Fruit fly (Drosophila melanogaster) whole organism, adult: ENCODE measurements around the gene Tsp3A.
A peak's percentile ranks its signal among the peaks of the same experiment; 100 is the strongest.

Source experiments
- CG11617 ChIP-seq: fragments of 200-800 bp; sonication (Bioruptor generic); optimal IDR thresholded peaks from 2 replicates; lab custom pipeline; 2017; ENCODE audit warnings: mild to moderate bottlenecking, missing biosample characterization, missing genetic modification reagents, missing genetic modification characterization
- CG12768 ChIP-seq: fragments of 200-800 bp; sonication (Bioruptor generic); optimal IDR thresholded peaks from 2 replicates; lab custom pipeline; 2017; ENCODE audit warnings: missing biosample characterization, missing genetic modification characterization, mild to moderate bottlenecking, moderate library complexity, missing genetic modification reagents
- CG14711 ChIP-seq: fragments of 200-800 bp; sonication (Bioruptor generic); optimal IDR thresholded peaks from 2 replicates; lab custom pipeline; 2018; ENCODE audit warnings: missing biosample characterization, mild to moderate bottlenecking, missing genetic modification characterization, moderate library complexity
- CG1620 ChIP-seq: fragments of 200-800 bp; sonication (Bioruptor generic); optimal IDR thresholded peaks from 2 replicates; lab custom pipeline; 2016; ENCODE audit warnings: missing biosample characterization, missing genetic modification characterization
- CG33017 ChIP-seq: fragments of 200-800 bp; sonication (Bioruptor generic); optimal IDR thresholded peaks from 2 replicates; lab custom pipeline; 2018; ENCODE audit warnings: missing biosample characterization, mild to moderate bottlenecking, missing genetic modification characterization, moderate library complexity
- CG5204 ChIP-seq: fragments of 200-800 bp; sonication (Bioruptor generic); optimal IDR thresholded peaks from 2 replicates; lab custom pipeline; 2016; ENCODE audit warnings: missing biosample characterization, missing genetic modification characterization
- CG7045 ChIP-seq: fragments of 200-800 bp; sonication (Bioruptor generic); optimal IDR thresholded peaks from 2 replicates; lab custom pipeline; 2017; ENCODE audit warnings: missing biosample characterization, mild to moderate bottlenecking, missing genetic modification characterization
- CG7101 ChIP-seq: fragments of 200-800 bp; sonication (Bioruptor generic); optimal IDR thresholded peaks from 2 replicates; lab custom pipeline; 2018; ENCODE audit warnings: missing biosample characterization, mild to moderate bottlenecking, missing genetic modification characterization, moderate library complexity
- Clk ChIP-seq: fragments of 200-800 bp; sonication (Bioruptor generic); optimal IDR thresholded peaks from 2 replicates; lab custom pipeline; 2017; ENCODE audit warnings: missing biosample characterization, missing genetic modification characterization
- Crg-1 ChIP-seq: fragments of 200-800 bp; sonication (Bioruptor generic); optimal IDR thresholded peaks from 2 replicates; lab custom pipeline; 2016; ENCODE audit warnings: missing biosample characterization, missing genetic modification characterization
- Hr96 ChIP-seq: fragments of 200-800 bp; sonication (Bioruptor generic); optimal IDR thresholded peaks from 2 replicates; lab custom pipeline; 2016; ENCODE audit warnings: missing biosample characterization, missing genetic modification characterization
- Mnt ChIP-seq: fragments of 200-800 bp; sonication (Bioruptor generic); optimal IDR thresholded peaks from 2 replicates; lab custom pipeline; 2016; ENCODE audit warnings: missing biosample characterization, mild to moderate bottlenecking, missing genetic modification characterization
- bab1 ChIP-seq: fragments of 200-800 bp; sonication (Bioruptor generic); optimal IDR thresholded peaks from 3 replicates; lab custom pipeline; 2019; ENCODE audit warnings: missing biosample characterization, mild to moderate bottlenecking, missing genetic modification characterization, moderate library complexity
- cic ChIP-seq: fragments of 200-800 bp; sonication (Bioruptor generic); optimal IDR thresholded peaks from 2 replicates; lab custom pipeline; 2017; ENCODE audit warnings: missing biosample characterization, mild to moderate bottlenecking, missing genetic modification characterization, moderate library complexity
- cnc ChIP-seq, 2 experiments: fragments of >200 bp; optimal IDR thresholded peaks; 2 replicates each; lab custom pipeline; 2017
- kay ChIP-seq: fragments of 200-800 bp; sonication (Bioruptor generic); peaks from one replicate; lab custom pipeline; 2016; ENCODE audit warnings: missing biosample characterization, missing genetic modification characterization, borderline replicate concordance
- ovo ChIP-seq: fragments of 200-800 bp; sonication (Bioruptor generic); optimal IDR thresholded peaks from 2 replicates; lab custom pipeline; 2016; ENCODE audit warnings: missing biosample characterization, missing genetic modification characterization
- pad ChIP-seq: fragments of 200-800 bp; sonication (Bioruptor generic); optimal IDR thresholded peaks from 3 replicates; lab custom pipeline; 2017; ENCODE audit warnings: missing biosample characterization, missing genetic modification characterization, mild to moderate bottlenecking, moderate library complexity, missing genetic modification reagents
- tj ChIP-seq: fragments of 200-800 bp; sonication (Bioruptor generic); optimal IDR thresholded peaks from 3 replicates; lab custom pipeline; 2017; ENCODE audit warnings: missing biosample characterization, mild to moderate bottlenecking, missing genetic modification characterization, moderate library complexity
- toe ChIP-seq: fragments of 200-800 bp; sonication (Bioruptor generic); optimal IDR thresholded peaks from 2 replicates; lab custom pipeline; 2016; ENCODE audit warnings: missing biosample characterization, missing genetic modification characterization

The Tsp3A gene

DNA sequence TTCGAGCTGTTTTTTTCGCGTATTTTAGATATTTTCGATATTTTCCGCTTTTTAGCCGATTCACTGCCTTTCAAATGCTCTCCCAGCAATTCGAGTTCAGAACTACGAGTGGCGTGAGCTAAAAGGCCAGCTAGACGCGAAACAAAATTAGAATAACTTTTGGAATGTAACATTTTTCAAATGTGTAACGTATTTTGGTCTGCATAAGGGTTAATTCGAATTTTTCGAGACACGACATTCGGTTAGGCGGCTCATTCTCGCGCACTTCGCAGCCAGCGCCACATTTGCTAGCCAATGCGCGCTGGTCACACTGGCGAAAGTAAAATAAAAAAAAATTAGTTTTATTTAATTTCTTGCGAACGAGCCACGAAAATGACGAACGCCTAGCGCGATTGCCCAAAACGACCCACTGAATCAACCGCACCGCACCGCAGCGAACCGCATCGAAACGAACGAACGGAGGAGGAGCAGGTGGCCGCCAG is 5.0 kb upstream of the Tsp3A start, which contains the start of the genes brv3 and Pi4KIIIalpha:
Gene brv3 (minus strand): TSS at position 51 of the 482 bp plus-strand sequence.
Gene Pi4KIIIalpha (plus strand): TSS at position 280 of the 482 bp plus-strand sequence.
- TF ChIP-seq Hr96 (GFP tag; lab: Kevin White, UChicago) (no peak), Mnt (GFP tag; lab: Kevin White, UChicago) (peak; percentile 2), bab1 (peak; percentile 6), Crg-1 (no peak)

DNA sequence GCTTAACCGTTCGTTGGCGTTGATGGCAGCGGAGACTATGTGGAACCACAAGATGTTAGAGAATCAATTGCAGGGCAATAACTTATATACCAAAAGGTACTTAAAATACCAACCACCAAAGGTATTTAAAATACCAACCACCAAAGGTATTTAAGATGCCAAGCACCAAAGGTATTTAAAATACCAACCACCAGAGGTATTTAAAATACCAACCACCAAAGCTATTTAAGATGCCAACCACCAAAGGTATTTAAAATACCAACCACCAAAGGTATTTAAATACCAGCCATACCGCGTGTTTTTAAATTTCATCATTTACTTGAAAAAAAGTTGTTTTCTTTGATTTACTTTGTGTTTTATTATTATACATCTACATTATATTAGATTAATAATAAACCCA is 2.1 kb downstream of the Tsp3A start:
- TF ChIP-seq ovo = no peak
- TF ChIP-seq bab1 = no peak
- TF ChIP-seq pad (GFP tag; lab: Kevin White, UChicago) = no peak
- TF ChIP-seq toe (GFP tag; lab: Kevin White, UChicago) = no peak
- no peak for TF ChIP-seq cnc (optimal IDR thresholded peaks at IDR 0.05; lab: Kevin White, UChicago)
- no peak for TF ChIP-seq CG33017 (tag; lab: Kevin White, UChicago)
- TF ChIP-seq Hr96 (GFP tag; lab: Kevin White, UChicago) = no peak
- TF ChIP-seq tj (GFP tag; lab: Kevin White, UChicago) = no peak
- TF ChIP-seq CG7045 = no peak
- TF ChIP-seq kay = no peak
- TF ChIP-seq cic (GFP tag; lab: Kevin White, UChicago) = no peak
- no peak for TF ChIP-seq CG5204
- TF ChIP-seq Crg-1 = no peak
- TF ChIP-seq CG12768 (GFP tag; lab: Kevin White, UChicago) = no peak

DNA sequence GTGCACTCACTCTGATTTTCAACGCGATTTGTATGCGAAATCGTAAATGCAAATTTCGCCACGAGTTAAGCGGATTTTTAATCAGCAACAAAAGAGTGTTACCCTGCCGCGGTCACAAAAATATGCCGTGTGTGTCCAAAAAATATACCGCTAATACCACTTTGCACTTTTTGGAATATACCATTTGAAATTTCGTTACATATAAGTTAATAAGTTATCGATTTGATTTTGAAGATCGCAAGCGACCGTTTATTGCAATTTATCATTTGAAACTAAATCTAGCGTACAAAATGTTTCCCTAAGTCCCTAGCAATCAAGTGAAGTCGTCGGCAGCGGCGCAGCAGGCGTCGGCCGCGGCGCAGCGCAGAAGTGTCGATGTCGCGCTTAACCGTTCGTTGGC is 9.3 kb downstream of the Tsp3A start, which contains the start of gene eIF3g1:
Gene eIF3g1 (minus strand): TSS at position 101 of the 400 bp plus-strand sequence.
- TF ChIP-seq Mnt (GFP tag; lab: Kevin White, UChicago) = peak; percentile 22

DNA sequence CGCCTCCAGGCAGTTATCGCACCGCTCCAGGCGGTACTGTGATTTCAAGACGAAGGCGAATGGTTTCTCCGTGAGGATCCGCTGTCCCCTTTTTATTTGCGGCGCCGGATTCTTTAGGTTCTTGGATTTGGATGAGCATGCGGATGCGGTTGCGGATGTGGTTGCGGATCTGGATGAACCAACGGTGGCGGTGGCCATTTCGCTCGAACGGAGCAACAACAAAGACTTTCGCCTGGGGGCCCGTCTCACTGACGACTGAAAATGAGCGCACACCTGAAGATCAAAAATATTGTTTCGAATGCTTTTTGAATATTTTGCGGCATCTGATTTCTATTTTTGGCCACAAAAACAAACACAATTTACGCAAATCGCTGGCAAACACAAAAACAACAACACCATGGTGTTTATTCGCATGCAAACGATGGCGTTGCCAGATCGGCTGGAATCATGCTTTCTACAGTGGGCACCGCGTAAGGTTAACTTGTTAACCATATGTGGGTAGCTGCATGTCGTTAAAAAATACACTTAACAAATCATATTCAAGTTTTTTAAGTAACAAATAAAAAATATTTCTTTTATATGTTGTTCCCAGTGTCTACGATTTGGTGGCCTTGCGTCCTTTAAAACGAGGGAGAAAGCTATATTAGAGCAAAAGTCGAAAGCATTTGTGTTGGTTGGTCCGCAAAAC is 10.9 kb downstream of the Tsp3A start, which contains the start of gene Smyd3:
Gene Smyd3 (minus strand): TSS at position 407 of the 688 bp plus-strand sequence.
- TF ChIP-seq cic (GFP tag; lab: Kevin White, UChicago) (peak; percentile 44), tj (GFP tag; lab: Kevin White, UChicago) (peak; percentile 40), Hr96 (GFP tag; lab: Kevin White, UChicago) (no peak), pad (GFP tag; lab: Kevin White, UChicago) (peak; percentile 50), kay (no peak), CG11617 (GFP tag; lab: Kevin White, UChicago) (peak; percentile 74), Crg-1 (peak; percentile 57), CG7045 (peak; percentile 46), cnc (optimal IDR thresholded peaks at IDR 0.05; lab: Kevin White, UChicago) (no peak), CG7101 (peak; percentile 61), toe (GFP tag; lab: Kevin White, UChicago) (peak; percentile 61), Clk (GFP tag; lab: Kevin White, UChicago) (peak; percentile 30), ovo (no peak), CG5204 (no peak), CG14711 (tag; lab: Kevin White, UChicago) (peak; percentile 62), bab1 (peak; percentile 81), CG1620 (GFP tag; lab: Kevin White, UChicago) (peak; percentile 52), Mnt (GFP tag; lab: Kevin White, UChicago) (peak; percentile 83), CG12768 (GFP tag; lab: Kevin White, UChicago) (peak; percentile 68), CG33017 (tag; lab: Kevin White, UChicago) (peak; percentile 77)

DNA sequence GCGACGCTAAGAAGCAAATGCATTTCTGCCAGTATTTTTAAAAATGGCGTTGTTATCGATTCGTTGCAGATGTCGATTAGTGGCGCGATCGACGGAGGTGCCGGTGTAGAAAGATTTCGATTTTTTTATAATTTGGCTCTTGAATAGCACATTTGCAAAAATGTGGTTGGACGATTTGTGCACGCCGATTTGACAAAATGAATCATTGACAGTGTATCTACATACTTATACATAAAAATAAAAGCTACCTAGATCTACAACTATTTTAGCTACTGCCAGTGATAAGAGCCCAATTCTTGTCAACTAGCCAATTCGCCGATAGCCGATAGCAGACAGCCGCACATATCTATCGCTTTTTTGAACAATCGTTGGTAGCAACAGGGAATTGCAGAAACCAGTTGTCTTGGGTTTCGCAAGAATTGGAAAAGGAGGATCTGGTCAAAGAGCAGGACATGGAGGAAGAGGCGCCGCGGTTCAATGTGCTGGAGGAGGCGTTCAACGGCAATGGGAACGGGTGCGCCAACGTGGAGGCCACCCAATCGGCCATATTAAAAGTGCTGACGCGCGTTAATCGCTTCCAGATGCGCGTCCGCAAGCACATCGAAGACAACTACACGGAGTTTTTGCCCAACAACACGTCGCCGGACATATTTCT is 15.6 kb downstream of the Tsp3A start, which contains the start of the genes Klp3A and Zw10:
Gene Klp3A (minus strand): TSS at position 202 of the 655 bp plus-strand sequence.
Gene Zw10 (plus strand): TSS at position 347 of the 655 bp plus-strand sequence.
- TF ChIP-seq CG1620 (GFP tag; lab: Kevin White, UChicago) = peak; percentile 12
- TF ChIP-seq CG14711 (tag; lab: Kevin White, UChicago) = peak; percentile 16
- TF ChIP-seq CG11617 (GFP tag; lab: Kevin White, UChicago) = no peak
- peak; percentile 36 for TF ChIP-seq Mnt (GFP tag; lab: Kevin White, UChicago)
- TF ChIP-seq toe (GFP tag; lab: Kevin White, UChicago) = no peak
- no peak for TF ChIP-seq CG7045
- no peak for TF ChIP-seq Crg-1
- no peak for TF ChIP-seq CG5204
- TF ChIP-seq ovo = no peak
- TF ChIP-seq cic (GFP tag; lab: Kevin White, UChicago) = no peak
- no peak for TF ChIP-seq kay
- TF ChIP-seq pad (GFP tag; lab: Kevin White, UChicago) = no peak
- peak; percentile 31 for TF ChIP-seq CG7101
- TF ChIP-seq cnc (optimal IDR thresholded peaks at IDR 0.05; lab: Kevin White, UChicago) = no peak
- peak; percentile 71 for TF ChIP-seq bab1
- TF ChIP-seq Clk (GFP tag; lab: Kevin White, UChicago) = no peak
- TF ChIP-seq tj (GFP tag; lab: Kevin White, UChicago) = peak; percentile 93
- no peak for TF ChIP-seq CG12768 (GFP tag; lab: Kevin White, UChicago)
- no peak for TF ChIP-seq Hr96 (GFP tag; lab: Kevin White, UChicago)
- TF ChIP-seq CG33017 (tag; lab: Kevin White, UChicago) = no peak

DNA sequence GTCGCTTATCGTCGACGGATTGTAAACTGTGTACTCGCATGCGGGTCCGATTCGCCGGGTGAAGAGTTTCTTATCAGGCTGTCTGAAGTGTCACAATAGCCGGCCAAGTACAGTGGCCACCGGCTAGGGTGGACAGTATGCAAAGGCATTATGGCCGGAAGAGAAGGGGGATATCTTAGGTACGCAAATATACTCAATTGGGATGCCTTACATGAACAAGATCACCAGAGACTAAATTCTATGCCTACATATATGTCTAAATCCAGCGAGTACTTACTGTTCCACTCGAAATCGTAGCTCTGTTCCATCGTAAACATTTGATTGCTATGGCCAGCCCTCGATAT is 25.8 kb downstream of the Tsp3A start:
- TF ChIP-seq bab1 = peak; percentile 66
- peak; percentile 89 for TF ChIP-seq Crg-1
- peak; percentile 70 for TF ChIP-seq Mnt (GFP tag; lab: Kevin White, UChicago)
- TF ChIP-seq CG1620 (GFP tag; lab: Kevin White, UChicago) = peak; percentile 57
- peak; percentile 57 for TF ChIP-seq tj (GFP tag; lab: Kevin White, UChicago)
- peak; percentile 90 for TF ChIP-seq CG14711 (tag; lab: Kevin White, UChicago)
- peak; percentile 92 for TF ChIP-seq Hr96 (GFP tag; lab: Kevin White, UChicago)
- no peak for TF ChIP-seq toe (GFP tag; lab: Kevin White, UChicago)
- TF ChIP-seq Clk (GFP tag; lab: Kevin White, UChicago) = peak; percentile 74
- TF ChIP-seq CG7101 = peak; percentile 93
- TF ChIP-seq CG5204 = no peak
- peak; percentile 81 for TF ChIP-seq pad (GFP tag; lab: Kevin White, UChicago)
- TF ChIP-seq ovo = no peak
- TF ChIP-seq cic (GFP tag; lab: Kevin White, UChicago) = peak; percentile 43
- peak; percentile 88 for TF ChIP-seq CG11617 (GFP tag; lab: Kevin White, UChicago)
- TF ChIP-seq CG12768 (GFP tag; lab: Kevin White, UChicago) = peak; percentile 89
- no peak for TF ChIP-seq cnc (optimal IDR thresholded peaks at IDR 0.05; lab: Kevin White, UChicago)
- TF ChIP-seq CG33017 (tag; lab: Kevin White, UChicago) = peak; percentile 91
- TF ChIP-seq CG7045 = peak; percentile 84
- no peak for TF ChIP-seq kay
